Fruit fly (Drosophila melanogaster) whole organism, embryonic: ENCODE results near the gene Hrb98DE.

Experiments
- Antp ChIP-seq: fragments of 200-800 bp; sonication (Bioruptor generic); optimal IDR thresholded peaks from 3 replicates; lab custom pipeline; 2016; ENCODE audit warnings: missing biosample characterization, missing genetic modification characterization
- Atf6 ChIP-seq: fragments of 200-800 bp; sonication (Bioruptor generic); IDR thresholded peaks from 2 replicates; pipeline ENCODE4 v1.3.6; 2022; ENCODE audit warnings: missing biosample characterization, missing genetic modification characterization
- Awh ChIP-seq: fragments of 200-800 bp; sonication (Bioruptor generic); IDR thresholded peaks from 2 replicates; pipeline ENCODE4, ENCODE4 v1.3.6; 2022; ENCODE audit warnings: missing biosample characterization, missing genetic modification characterization
- CG10959 ChIP-seq: fragments of 200-800 bp; sonication (Bioruptor generic); IDR thresholded peaks from 2 replicates; pipeline ENCODE4 v1.3.6; 2022; ENCODE audit warnings: missing biosample characterization, missing genetic modification characterization
- CG12104 ChIP-seq: fragments of 200-800 bp; sonication (Bioruptor generic); optimal IDR thresholded peaks from 3 replicates; lab custom pipeline; 2016; ENCODE audit warnings: missing biosample characterization, missing genetic modification characterization
- CG12155 ChIP-seq: fragments of 200-800 bp; sonication (Bioruptor generic); optimal IDR thresholded peaks from 3 replicates; lab custom pipeline; 2016; ENCODE audit warnings: missing biosample characterization, missing genetic modification characterization
- CG1233 ChIP-seq: fragments of 200-800 bp; sonication (Bioruptor generic); optimal IDR thresholded peaks from 4 replicates; lab custom pipeline; 2018; ENCODE audit warnings: missing biosample characterization, mild to moderate bottlenecking, missing genetic modification characterization
- CG12769 ChIP-seq: fragments of 200-800 bp; sonication (Bioruptor generic); optimal IDR thresholded peaks from 2 replicates; lab custom pipeline; 2019; ENCODE audit warnings: missing biosample characterization, mild to moderate bottlenecking, missing genetic modification characterization, moderate library complexity
- CG14667 ChIP-seq: fragments of 200-800 bp; sonication (Bioruptor generic); IDR thresholded peaks from 2 replicates; pipeline ENCODE4 v1.3.6; 2022; ENCODE audit warnings: missing biosample characterization, missing genetic modification characterization
- CG1602 ChIP-seq: fragments of 200-800 bp; sonication (Bioruptor generic); optimal IDR thresholded peaks from 3 replicates; lab custom pipeline; 2016; ENCODE audit warnings: missing biosample characterization, missing genetic modification characterization
- CG1647 ChIP-seq: fragments of 200-800 bp; sonication (Bioruptor generic); optimal IDR thresholded peaks from 3 replicates; lab custom pipeline; 2016; ENCODE audit warnings: missing biosample characterization, missing genetic modification characterization
- CG16815 ChIP-seq: fragments of 200-800 bp; sonication (Bioruptor generic); optimal IDR thresholded peaks from 3 replicates; lab custom pipeline; 2017; ENCODE audit warnings: missing biosample characterization, mild to moderate bottlenecking, missing genetic modification characterization
- CG16863 ChIP-seq: fragments of 200-800 bp; sonication (Bioruptor generic); optimal IDR thresholded peaks from 3 replicates; lab custom pipeline; 2016; ENCODE audit warnings: missing biosample characterization, missing genetic modification characterization
- CG17568 ChIP-seq: fragments of 200-800 bp; sonication (Bioruptor generic); optimal IDR thresholded peaks from 2 replicates; lab custom pipeline; 2018; ENCODE audit warnings: missing biosample characterization, mild to moderate bottlenecking, missing genetic modification characterization, moderate library complexity
- CG17802 ChIP-seq: fragments of 200-800 bp; sonication (Bioruptor generic); optimal IDR thresholded peaks from 2 replicates; lab custom pipeline; 2018; ENCODE audit warnings: missing biosample characterization, mild to moderate bottlenecking, missing genetic modification characterization, moderate library complexity
- CG18262 ChIP-seq: fragments of 200-800 bp; optimal IDR thresholded peaks from 3 replicates; lab custom pipeline; 2019; ENCODE audit warnings: missing biosample characterization, mild to moderate bottlenecking, missing genetic modification characterization, moderate library complexity
- CG2129 ChIP-seq: fragments of 200-800 bp; sonication (Bioruptor generic); IDR thresholded peaks from 2 replicates; pipeline ENCODE4 v1.3.6; 2022; ENCODE audit warnings: missing biosample characterization, missing genetic modification characterization; ENCODE audit not compliant: partially characterized antibody
- CG2678 ChIP-seq: fragments of 200-800 bp; sonication (Bioruptor generic); optimal IDR thresholded peaks from 3 replicates; lab custom pipeline; 2019; ENCODE audit warnings: missing biosample characterization, mild to moderate bottlenecking, missing genetic modification characterization, moderate library complexity
- CG31224 ChIP-seq: fragments of 200-800 bp; sonication (Bioruptor generic); IDR thresholded peaks from 2 replicates; pipeline ENCODE4 v1.3.6; 2022; ENCODE audit warnings: missing biosample characterization, missing genetic modification characterization
- CG3163 ChIP-seq: fragments of 200-800 bp; sonication (Bioruptor generic); optimal IDR thresholded peaks from 3 replicates; lab custom pipeline; 2016; ENCODE audit warnings: missing biosample characterization, missing genetic modification characterization
- CG32532 ChIP-seq: fragments of 200-800 bp; sonication (Bioruptor generic); IDR thresholded peaks from 2 replicates; pipeline ENCODE4 v1.3.6; 2022; ENCODE audit warnings: missing biosample characterization, missing genetic modification characterization
- CG33557 ChIP-seq: fragments of 200-800 bp; sonication (Bioruptor generic); optimal IDR thresholded peaks from 2 replicates; lab custom pipeline; 2019; ENCODE audit warnings: missing biosample characterization, mild to moderate bottlenecking, missing genetic modification characterization, moderate library complexity
- CG4424 ChIP-seq: fragments of 200-800 bp; sonication (Bioruptor generic); optimal IDR thresholded peaks from 3 replicates; lab custom pipeline; 2016; ENCODE audit warnings: missing biosample characterization, missing genetic modification characterization
- CG4707 ChIP-seq: fragments of 200-800 bp; sonication (Bioruptor generic); optimal IDR thresholded peaks from 2 replicates; lab custom pipeline; 2018; ENCODE audit warnings: missing biosample characterization, mild to moderate bottlenecking, missing genetic modification characterization, moderate library complexity
- CG6175 ChIP-seq: fragments of 200-800 bp; sonication (Bioruptor generic); IDR thresholded peaks from 3 replicates; pipeline ENCODE4 v1.3.6; 2022; ENCODE audit warnings: missing biosample characterization, missing genetic modification characterization
- CG6854 ChIP-seq: fragments of 200-800 bp; sonication (Bioruptor generic); optimal IDR thresholded peaks from 3 replicates; lab custom pipeline; 2017; ENCODE audit warnings: missing biosample characterization, mild to moderate bottlenecking, missing genetic modification characterization
- CG8089 ChIP-seq: fragments of 200-800 bp; sonication (Bioruptor generic); optimal IDR thresholded peaks from 3 replicates; lab custom pipeline; 2016; ENCODE audit warnings: missing biosample characterization, missing genetic modification characterization
- CG8944 ChIP-seq: fragments of 200-800 bp; sonication (Bioruptor generic); optimal IDR thresholded peaks from 3 replicates; lab custom pipeline; 2016; ENCODE audit warnings: missing biosample characterization, missing genetic modification characterization
- Camta ChIP-seq: fragments of 200-800 bp; sonication (Bioruptor generic); optimal IDR thresholded peaks from 2 replicates; lab custom pipeline; 2016; ENCODE audit warnings: missing biosample characterization, missing genetic modification characterization
- Elba2 ChIP-seq: fragments of 200-800 bp; sonication (Bioruptor generic); optimal IDR thresholded peaks from 3 replicates; lab custom pipeline; 2016; ENCODE audit warnings: missing biosample characterization, missing genetic modification characterization
- Fer1 ChIP-seq: fragments of 200-800 bp; sonication (Bioruptor generic); optimal IDR thresholded peaks from 2 replicates; lab custom pipeline; 2017; ENCODE audit warnings: missing biosample characterization, mild to moderate bottlenecking, missing genetic modification characterization
- Fer2 ChIP-seq: fragments of 200-800 bp; sonication (Bioruptor generic); optimal IDR thresholded peaks from 2 replicates; lab custom pipeline; 2018; ENCODE audit warnings: missing biosample characterization, mild to moderate bottlenecking, missing genetic modification characterization, moderate library complexity
- HHEX ChIP-seq: fragments of 200-800 bp; sonication (Bioruptor generic); optimal IDR thresholded peaks from 3 replicates; lab custom pipeline; 2017; ENCODE audit warnings: missing biosample characterization, mild to moderate bottlenecking, missing genetic modification characterization, missing genetic modification reagents
- Lhr ChIP-seq: fragments of 200-800 bp; sonication (Bioruptor generic); optimal IDR thresholded peaks from 3 replicates; lab custom pipeline; 2017; ENCODE audit warnings: mild to moderate bottlenecking, missing biosample characterization, missing genetic modification reagents, missing genetic modification characterization
- Nf-YB ChIP-seq: fragments of 200-800 bp; sonication (Bioruptor generic); optimal IDR thresholded peaks from 3 replicates; lab custom pipeline; 2019; ENCODE audit warnings: missing biosample characterization, mild to moderate bottlenecking, missing genetic modification characterization, moderate library complexity
- Optix ChIP-seq: fragments of 200-800 bp; sonication (Bioruptor generic); IDR thresholded peaks from 3 replicates; pipeline ENCODE4 v1.3.6; 2022; ENCODE audit warnings: missing biosample characterization, missing genetic modification characterization
- Xrp1 ChIP-seq: fragments of 200-800 bp; sonication (Bioruptor generic); IDR thresholded peaks from 2 replicates; pipeline ENCODE4 v1.3.6; 2022; ENCODE audit warnings: missing biosample characterization, missing genetic modification characterization
- ase ChIP-seq: fragments of 200-800 bp; sonication (Bioruptor generic); IDR thresholded peaks from 3 replicates; pipeline ENCODE4 v1.3.6; 2022; ENCODE audit warnings: missing biosample characterization, missing genetic modification characterization
- btn ChIP-seq: fragments of 200-800 bp; sonication (Bioruptor generic); optimal IDR thresholded peaks from 2 replicates; lab custom pipeline; 2016; ENCODE audit warnings: missing biosample characterization, missing genetic modification characterization
- crp ChIP-seq, 2 experiments: fragments of 200-800 bp; sonication (Bioruptor generic); optimal IDR thresholded peaks; 2 replicates in 1 of 2; 3 replicates in 1 of 2; lab custom pipeline; 2017; ENCODE audit warnings: missing biosample characterization in 2 of 2, missing genetic modification characterization in 2 of 2, mild to moderate bottlenecking in 1 of 2, moderate library complexity in 1 of 2
- cwo ChIP-seq: fragments of 200-800 bp; sonication (Bioruptor generic); optimal IDR thresholded peaks from 3 replicates; lab custom pipeline; 2017; ENCODE audit warnings: missing biosample characterization, missing genetic modification characterization, mild to moderate bottlenecking, moderate library complexity, missing genetic modification reagents
- ewg ChIP-seq: fragments of 200-800 bp; sonication (Bioruptor generic); optimal IDR thresholded peaks from 3 replicates; lab custom pipeline; 2017; ENCODE audit warnings: mild to moderate bottlenecking, missing biosample characterization, missing genetic modification reagents, missing genetic modification characterization
- gro ChIP-seq: fragments of 200-800 bp; sonication (Bioruptor generic); optimal IDR thresholded peaks from 2 replicates; lab custom pipeline; 2016; ENCODE audit warnings: missing biosample characterization, missing genetic modification characterization
- her ChIP-seq: fragments of 200-800 bp; sonication (Bioruptor generic); optimal IDR thresholded peaks from 2 replicates; lab custom pipeline; 2016; ENCODE audit warnings: missing biosample characterization, missing genetic modification characterization
- hkb ChIP-seq, 2 experiments: fragments of 200-800 bp in 1 of 2; fragments of >200 bp in 1 of 2; sonication (Bioruptor generic) in 1 of 2; IDR thresholded peaks in 1 of 2; optimal IDR thresholded peaks in 1 of 2; 2 replicates each; pipeline versions ENCODE4 v1.3.6 to Lab custom; 2017 to 2022; ENCODE audit warnings: missing biosample characterization in 1 of 2, missing genetic modification characterization in 1 of 2
- hth ChIP-seq: fragments of >200 bp; optimal IDR thresholded peaks from 2 replicates; lab custom pipeline; 2017; ENCODE audit warnings: inconsistent platforms
- lab ChIP-seq: fragments of 200-800 bp; sonication (Bioruptor generic); optimal IDR thresholded peaks from 3 replicates; lab custom pipeline; 2017; ENCODE audit warnings: missing biosample characterization, missing genetic modification characterization, mild to moderate bottlenecking, moderate library complexity, missing genetic modification reagents
- mirr ChIP-seq: fragments of 200-800 bp; sonication (Bioruptor generic); optimal IDR thresholded peaks from 3 replicates; lab custom pipeline; 2018; ENCODE audit warnings: missing biosample characterization, mild to moderate bottlenecking, missing genetic modification characterization
- shn ChIP-seq: fragments of 200-800 bp; sonication (Bioruptor generic); optimal IDR thresholded peaks from 3 replicates; lab custom pipeline; 2016; ENCODE audit warnings: missing biosample characterization, missing genetic modification characterization
- tio ChIP-seq: fragments of 200-800 bp; sonication (Bioruptor generic); optimal IDR thresholded peaks from 2 replicates; lab custom pipeline; 2017; ENCODE audit warnings: missing biosample characterization, missing genetic modification characterization, inconsistent platforms
- ttk ChIP-seq: fragments of 200-800 bp; sonication (Bioruptor generic); IDR thresholded peaks from 2 replicates; pipeline ENCODE4 v2.1.2; 2022; ENCODE audit warnings: missing biosample characterization, missing genetic modification characterization

Gene Hrb98DE

dm6 chr3R:28586943-28587342, 12.7 kb upstream of the Hrb98DE start (continued):
- TF ChIP-seq CG33557 (no peak), CG8944 (GFP tag; lab: Kevin White, UChicago) (no peak), cwo (GFP tag; lab: Kevin White, UChicago) (no peak), CG17568 (GFP tag; lab: Kevin White, UChicago) (no peak), CG14667 (GFP tag; lab: Robert Waterston, UW) (no peak), Optix (GFP tag; lab: Robert Waterston, UW) (no peak), Camta (no peak), gro (GFP tag; lab: Kevin White, UChicago) (no peak), CG32532 (GFP tag; lab: Robert Waterston, UW) (no peak), Awh (no peak), lab (GFP tag; lab: Kevin White, UChicago) (peak; percentile 59), hkb (optimal IDR thresholded peaks at IDR 0.05; lab: Kevin White, UChicago) (no peak), hkb (GFP tag; IDR thresholded peaks at IDR 0.05; lab: Robert Waterston, UW) (peak; percentile 60; the same call in 1 of the 2 replicates), HHEX (peak; percentile 20), mirr (no peak), ewg (GFP tag; lab: Kevin White, UChicago) (no peak), Antp (GFP tag; lab: Kevin White, UChicago) (no peak), ttk (GFP tag; lab: Robert Waterston, UW) (no peak), CG6175 (GFP tag; lab: Robert Waterston, UW) (no peak), shn (GFP tag; lab: Kevin White, UChicago) (no peak), Nf-YB (GFP tag; lab: Kevin White, UChicago) (no peak), CG10959 (no peak), ase (GFP tag; lab: Robert Waterston, UW) (no peak; the same call in 2 of the 3 replicates), tio (GFP tag; lab: Kevin White, UChicago) (no peak), CG6854 (no peak), CG18262 (tag; lab: Kevin White, UChicago) (peak; percentile 32), Elba2 (GFP tag; lab: Kevin White, UChicago) (no peak), Fer2 (tag; lab: Kevin White, UChicago) (no peak), CG12769 (tag; lab: Kevin White, UChicago) (no peak), CG17802 (no peak), CG8089 (no peak), CG31224 (GFP tag; lab: Robert Waterston, UW) (no peak), her (GFP tag; lab: Kevin White, UChicago) (no peak), CG12155 (GFP tag; lab: Kevin White, UChicago) (no peak), CG2129 (no peak), CG4424 (GFP tag; lab: Kevin White, UChicago) (no peak), Lhr (peak; percentile 19), CG12104 (no peak), hth (lab: Kevin White, UChicago) (no peak), Xrp1 (GFP tag; lab: Robert Waterston, UW) (peak; percentile 29; the same call in 1 of the 2 replicates), CG3163 (no peak), CG16863 (GFP tag; lab: Kevin White, UChicago) (no peak), CG1647 (GFP tag; lab: Kevin White, UChicago) (no peak), CG2678 (tag; lab: Kevin White, UChicago) (peak; percentile 65), Atf6 (GFP tag; lab: Robert Waterston, UW) (0 out of 2 replicates have a peak, but pooled peaks have one; percentile 46), btn (no peak), crp (GFP tag; optimal IDR thresholded peaks at IDR 0.05; lab: Kevin White, UChicago) (no peak), CG16815 (GFP tag; lab: Kevin White, UChicago) (no peak), CG1602 (peak; percentile 8), CG1233 (GFP tag; lab: Kevin White, UChicago) (peak; percentile 15), Fer1 (GFP tag; lab: Kevin White, UChicago) (peak; percentile 14), CG4707 (GFP tag; lab: Kevin White, UChicago) (no peak)
